Worm (Caenorhabditis elegans): Measurements from ENCODE around the gene col-139.

DNA sequence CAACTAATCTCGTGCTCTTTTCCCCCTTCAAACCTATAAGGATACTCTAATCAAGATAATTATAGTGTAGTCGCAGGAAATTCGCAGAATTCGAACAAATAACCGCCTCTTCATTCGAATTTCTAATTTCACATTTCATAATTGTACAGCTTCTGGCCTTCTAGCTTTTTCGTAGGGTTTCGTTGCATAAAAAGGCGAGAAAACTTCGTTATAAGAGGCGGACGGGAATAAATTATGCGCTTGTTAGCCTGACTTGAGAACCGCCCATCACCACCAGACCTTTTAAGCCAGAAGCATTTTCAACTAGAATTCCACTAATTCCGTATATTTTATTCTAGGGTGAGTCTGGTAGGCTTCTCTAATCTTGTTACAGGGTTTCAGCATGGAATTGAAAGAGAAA is 27.9 kb upstream of the col-139 start, which contains the start of gene K03B4.4:
- no peak for TF ChIP-seq egl-27 (tag; optimal IDR thresholded peaks at IDR 0.05)
- no peak for TF ChIP-seq nhr-237 (tag; optimal IDR thresholded peaks at IDR 0.05)
- TF ChIP-seq ceh-82 (tag; optimal IDR thresholded peaks at IDR 0.05) = no peak
- TF ChIP-seq lin-13 (GFP tag; optimal IDR thresholded peaks at IDR 0.05) = no peak

Data from whole organism, L2 larva.